Worm (Caenorhabditis elegans) whole organism, mixed stage, embryonic: Measurements from ENCODE around the gene srx-62.

Experiments
- ces-1 ChIP-seq: fragments of 150-350 bp; optimal IDR thresholded peaks from 2 replicates; lab custom pipeline; 2014; ENCODE audit warnings: missing biosample characterization, missing genetic modification reagents, missing genetic modification characterization
- elt-3 ChIP-seq: fragments of 150-350 bp; optimal IDR thresholded peaks from 2 replicates; lab custom pipeline; 2014; ENCODE audit warnings: missing biosample characterization, missing genetic modification characterization
- nhr-28 ChIP-seq: fragments of 150-350 bp; optimal IDR thresholded peaks from 2 replicates; lab custom pipeline; 2014; ENCODE audit warnings: missing biosample characterization, missing genetic modification characterization
- pha-4 ChIP-seq: fragments of 150-350 bp; optimal IDR thresholded peaks from 2 replicates; lab custom pipeline; 2018; ENCODE audit warnings: missing biosample characterization, missing genetic modification reagents, missing genetic modification characterization
- snpc-4 ChIP-seq: fragments of 150-350 bp; optimal IDR thresholded peaks from 2 replicates; lab custom pipeline; 2014; ENCODE audit warnings: missing biosample characterization, missing genetic modification characterization
- unc-62 ChIP-seq: fragments of 150-350 bp; optimal IDR thresholded peaks from 2 replicates; lab custom pipeline; 2014; ENCODE audit warnings: missing biosample characterization, missing genetic modification reagents, missing genetic modification characterization

- TF ChIP-seq snpc-4 (tag; lab: Kevin White, UChicago) (no peak), pha-4 (tag; lab: Kevin White, UChicago) (no peak), nhr-28 (tag; lab: Kevin White, UChicago) (no peak), ces-1 (GFP tag; lab: Kevin White, UChicago) (no peak), elt-3 (no peak), unc-62 (no peak)
These were observed 35.6 kb upstream of the srx-62 start, which contains the start of gene cyp-35A4 for ce11 chrV:4031319-4031718.
